Fruit fly (Drosophila melanogaster): ENCODE results near the gene Ir94c.

The Ir94c gene

dm6 chr3R:22153693-22154092 is 34.4 kb upstream of the Ir94c start:
- TF ChIP-seq CG11617 (GFP tag; optimal IDR thresholded peaks at IDR 0.05): no peak
- no peak for TF ChIP-seq CG14711 (tag; optimal IDR thresholded peaks at IDR 0.05)
- no peak for TF ChIP-seq Hr96 (GFP tag; optimal IDR thresholded peaks at IDR 0.05)
- TF ChIP-seq Clk (GFP tag; optimal IDR thresholded peaks at IDR 0.05): no peak
- TF ChIP-seq bab1 (GFP tag; optimal IDR thresholded peaks at IDR 0.05): no peak
- TF ChIP-seq CG5204 (GFP tag; optimal IDR thresholded peaks at IDR 0.05): no peak
- TF ChIP-seq CG1620 (GFP tag; optimal IDR thresholded peaks at IDR 0.05): no peak
- no peak for TF ChIP-seq ovo (GFP tag; optimal IDR thresholded peaks at IDR 0.05)
- no peak for TF ChIP-seq cnc (optimal IDR thresholded peaks at IDR 0.05)
- TF ChIP-seq CG7101 (tag; optimal IDR thresholded peaks at IDR 0.05): no peak
- no peak for TF ChIP-seq pad (GFP tag; optimal IDR thresholded peaks at IDR 0.05)
- TF ChIP-seq toe (GFP tag; optimal IDR thresholded peaks at IDR 0.05): no peak
- no peak for TF ChIP-seq Mnt (GFP tag; optimal IDR thresholded peaks at IDR 0.05)
- TF ChIP-seq kay (GFP tag; ENCODE audit: borderline replicate concordance): no peak
- no peak for TF ChIP-seq tj (GFP tag; optimal IDR thresholded peaks at IDR 0.05)

DNA sequence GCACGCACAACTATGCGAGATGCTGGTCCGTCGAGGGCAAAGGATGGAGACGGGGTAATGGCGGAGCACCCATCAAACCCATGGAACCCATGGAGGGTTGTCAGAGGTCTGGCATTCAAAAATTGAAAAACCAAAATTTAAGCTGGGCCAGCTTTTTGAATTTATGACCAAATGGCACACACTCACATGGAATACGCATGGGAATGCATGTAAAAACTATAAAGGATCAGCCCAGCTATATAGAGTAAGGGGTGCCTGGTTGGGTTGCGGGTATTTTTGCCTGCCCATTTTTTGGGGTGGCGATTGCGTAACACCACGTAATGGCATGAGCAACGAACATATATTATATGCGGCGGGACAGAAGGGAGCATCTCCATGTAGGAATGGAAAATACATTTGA is 33.2 kb upstream of the Ir94c start:
- TF ChIP-seq toe (GFP tag; optimal IDR thresholded peaks at IDR 0.05) (no peak), cic (GFP tag; optimal IDR thresholded peaks at IDR 0.05) (no peak), CG14711 (tag; optimal IDR thresholded peaks at IDR 0.05) (no peak), bab1 (GFP tag; optimal IDR thresholded peaks at IDR 0.05) (no peak), CG33017 (tag; optimal IDR thresholded peaks at IDR 0.05) (no peak), tj (GFP tag; optimal IDR thresholded peaks at IDR 0.05) (no peak), cnc (optimal IDR thresholded peaks at IDR 0.05) (no peak), CG1620 (GFP tag; optimal IDR thresholded peaks at IDR 0.05) (no peak), Clk (GFP tag; optimal IDR thresholded peaks at IDR 0.05) (no peak), kay (GFP tag; ENCODE audit: borderline replicate concordance) (no peak), Hr96 (GFP tag; optimal IDR thresholded peaks at IDR 0.05) (no peak), Crg-1 (GFP tag; optimal IDR thresholded peaks at IDR 0.05) (no peak), CG11617 (GFP tag; optimal IDR thresholded peaks at IDR 0.05) (no peak), CG5204 (GFP tag; optimal IDR thresholded peaks at IDR 0.05) (no peak), ovo (GFP tag; optimal IDR thresholded peaks at IDR 0.05) (no peak), CG7045 (GFP tag; optimal IDR thresholded peaks at IDR 0.05) (no peak), Mnt (GFP tag; optimal IDR thresholded peaks at IDR 0.05) (no peak)

DNA sequence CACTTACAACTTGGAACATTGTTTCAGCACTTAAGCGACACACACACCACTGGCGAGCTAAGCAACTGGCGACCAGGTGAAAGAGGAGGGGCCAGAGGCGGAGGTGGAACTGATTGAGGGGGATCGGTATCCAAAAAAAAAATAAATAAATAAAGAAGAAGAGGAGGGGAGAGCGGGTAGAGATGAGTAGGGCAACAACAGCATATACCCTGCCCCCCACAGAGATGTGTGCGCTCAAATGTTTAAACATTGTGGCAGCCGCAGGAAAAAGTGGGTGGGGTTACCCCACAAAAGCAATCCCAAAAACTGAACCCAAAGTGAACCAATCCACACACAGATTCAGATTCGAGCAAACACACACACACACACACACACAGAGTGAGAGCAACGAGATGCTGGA is 31.2 kb upstream of the Ir94c start:
- no peak for TF ChIP-seq Mnt (GFP tag; optimal IDR thresholded peaks at IDR 0.05)
- TF ChIP-seq tj (GFP tag; optimal IDR thresholded peaks at IDR 0.05): no peak
- no peak for TF ChIP-seq kay (GFP tag; ENCODE audit: borderline replicate concordance)
- TF ChIP-seq cic (GFP tag; optimal IDR thresholded peaks at IDR 0.05): no peak
- TF ChIP-seq Hr96 (GFP tag; optimal IDR thresholded peaks at IDR 0.05): no peak
- no peak for TF ChIP-seq CG5204 (GFP tag; optimal IDR thresholded peaks at IDR 0.05)
- no peak for TF ChIP-seq CG14711 (tag; optimal IDR thresholded peaks at IDR 0.05)
- TF ChIP-seq CG7101 (tag; optimal IDR thresholded peaks at IDR 0.05): no peak

DNA sequence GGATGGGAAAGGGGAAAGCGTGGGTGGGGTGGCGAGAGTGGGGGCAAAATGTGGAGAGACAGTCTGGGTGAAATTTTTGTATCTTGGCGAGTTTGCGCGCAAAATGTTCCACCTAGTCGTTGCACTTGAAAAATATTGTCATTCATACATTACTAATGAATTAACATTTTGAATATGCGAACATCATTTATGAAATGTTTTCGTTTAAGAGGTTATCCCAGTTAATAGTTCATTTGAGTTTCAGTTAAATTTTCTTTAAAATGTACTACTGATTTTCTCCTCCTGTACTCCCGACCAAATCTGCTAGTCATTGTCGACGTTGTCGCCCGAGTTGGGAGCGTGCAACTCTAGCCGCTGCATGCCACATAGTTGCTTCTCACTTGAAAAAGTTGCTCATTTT is 30.7 kb upstream of the Ir94c start:
- TF ChIP-seq toe (GFP tag; optimal IDR thresholded peaks at IDR 0.05) (no peak), CG14711 (tag; optimal IDR thresholded peaks at IDR 0.05) (no peak), Crg-1 (GFP tag; optimal IDR thresholded peaks at IDR 0.05) (no peak), cnc (optimal IDR thresholded peaks at IDR 0.05) (no peak), ovo (GFP tag; optimal IDR thresholded peaks at IDR 0.05) (no peak), kay (GFP tag; ENCODE audit: borderline replicate concordance) (no peak), Mnt (GFP tag; optimal IDR thresholded peaks at IDR 0.05) (no peak)

dm6 chr3R:22148274-22148673 is 29.0 kb upstream of the Ir94c start:
- TF ChIP-seq Mnt (GFP tag; optimal IDR thresholded peaks at IDR 0.05) (no peak), CG33017 (tag; optimal IDR thresholded peaks at IDR 0.05) (no peak), cnc (optimal IDR thresholded peaks at IDR 0.05) (no peak), cic (GFP tag; optimal IDR thresholded peaks at IDR 0.05) (no peak), Hr96 (GFP tag; optimal IDR thresholded peaks at IDR 0.05) (no peak), CG14711 (tag; optimal IDR thresholded peaks at IDR 0.05) (no peak), CG1620 (GFP tag; optimal IDR thresholded peaks at IDR 0.05) (no peak), toe (GFP tag; optimal IDR thresholded peaks at IDR 0.05) (no peak), pad (GFP tag; optimal IDR thresholded peaks at IDR 0.05) (no peak), ovo (GFP tag; optimal IDR thresholded peaks at IDR 0.05) (no peak), tj (GFP tag; optimal IDR thresholded peaks at IDR 0.05) (no peak), kay (GFP tag; ENCODE audit: borderline replicate concordance) (no peak), CG12768 (GFP tag; optimal IDR thresholded peaks at IDR 0.05) (no peak)

- TF ChIP-seq bab1 (GFP tag; optimal IDR thresholded peaks at IDR 0.05) (no peak), CG5204 (GFP tag; optimal IDR thresholded peaks at IDR 0.05) (no peak), cnc (optimal IDR thresholded peaks at IDR 0.05) (no peak), CG14711 (tag; optimal IDR thresholded peaks at IDR 0.05) (no peak), CG12768 (GFP tag; optimal IDR thresholded peaks at IDR 0.05) (no peak), CG33017 (tag; optimal IDR thresholded peaks at IDR 0.05) (no peak), tj (GFP tag; optimal IDR thresholded peaks at IDR 0.05) (no peak), Crg-1 (GFP tag; optimal IDR thresholded peaks at IDR 0.05) (no peak), CG1620 (GFP tag; optimal IDR thresholded peaks at IDR 0.05) (no peak), CG11617 (GFP tag; optimal IDR thresholded peaks at IDR 0.05) (no peak), ovo (GFP tag; optimal IDR thresholded peaks at IDR 0.05) (no peak), Hr96 (GFP tag; optimal IDR thresholded peaks at IDR 0.05) (no peak), Clk (GFP tag; optimal IDR thresholded peaks at IDR 0.05) (no peak), Mnt (GFP tag; optimal IDR thresholded peaks at IDR 0.05) (no peak), pad (GFP tag; optimal IDR thresholded peaks at IDR 0.05) (no peak), cic (GFP tag; optimal IDR thresholded peaks at IDR 0.05) (no peak), toe (GFP tag; optimal IDR thresholded peaks at IDR 0.05) (no peak)
These were observed 28.2 kb upstream of the Ir94c start for dm6 chr3R:22147426-22147825.

DNA sequence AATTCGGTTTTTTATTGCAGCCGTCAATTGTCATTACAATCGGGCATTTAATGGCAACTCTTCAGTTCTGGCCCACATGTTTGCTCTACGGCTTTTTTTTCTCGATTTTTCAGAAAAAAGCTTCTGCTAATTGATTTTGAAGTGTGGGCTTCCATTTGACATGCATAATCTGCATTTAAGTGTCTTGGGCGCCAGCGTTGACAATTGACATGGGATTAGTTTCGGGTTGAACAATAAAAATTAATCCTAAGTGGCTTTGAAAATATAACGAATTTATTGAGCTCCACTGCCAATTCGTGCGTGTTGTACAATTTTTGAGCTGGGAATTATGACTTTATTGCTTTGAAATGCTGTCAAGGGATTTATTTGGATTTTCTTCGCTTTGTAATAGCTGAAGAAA is 27.3 kb upstream of the Ir94c start:
- no peak for TF ChIP-seq toe (GFP tag; optimal IDR thresholded peaks at IDR 0.05)
- no peak for TF ChIP-seq CG7101 (tag; optimal IDR thresholded peaks at IDR 0.05)
- TF ChIP-seq pad (GFP tag; optimal IDR thresholded peaks at IDR 0.05): no peak
- no peak for TF ChIP-seq Hr96 (GFP tag; optimal IDR thresholded peaks at IDR 0.05)
- TF ChIP-seq CG33017 (tag; optimal IDR thresholded peaks at IDR 0.05): no peak
- no peak for TF ChIP-seq CG14711 (tag; optimal IDR thresholded peaks at IDR 0.05)
- no peak for TF ChIP-seq Crg-1 (GFP tag; optimal IDR thresholded peaks at IDR 0.05)
- TF ChIP-seq CG1620 (GFP tag; optimal IDR thresholded peaks at IDR 0.05): no peak
- no peak for TF ChIP-seq cic (GFP tag; optimal IDR thresholded peaks at IDR 0.05)
- TF ChIP-seq kay (GFP tag; ENCODE audit: borderline replicate concordance): no peak
- TF ChIP-seq bab1 (GFP tag; optimal IDR thresholded peaks at IDR 0.05): no peak
- TF ChIP-seq tj (GFP tag; optimal IDR thresholded peaks at IDR 0.05): no peak
- TF ChIP-seq ovo (GFP tag; optimal IDR thresholded peaks at IDR 0.05): no peak
- TF ChIP-seq CG7045 (GFP tag; optimal IDR thresholded peaks at IDR 0.05): no peak
